Fruit fly (Drosophila melanogaster): Measurements from ENCODE around the gene CG10431.

- TF ChIP-seq Met (GFP tag; optimal IDR thresholded peaks at IDR 0.05) (no peak), CG6276 (GFP tag; optimal IDR thresholded peaks at IDR 0.05) (no peak), CG8632 (GFP tag; optimal IDR thresholded peaks at IDR 0.05) (no peak), Hr38 (GFP tag; optimal IDR thresholded peaks at IDR 0.05) (no peak), svp (GFP tag) (no peak), CG4318 (GFP tag; optimal IDR thresholded peaks at IDR 0.05) (no peak), topi (GFP tag; optimal IDR thresholded peaks at IDR 0.05) (no peak), CG6854 (GFP tag; optimal IDR thresholded peaks at IDR 0.05) (no peak)
Measured at dm6 chr2L:18925956-18926355, 48.6 kb upstream of the CG10431 start.

Data from whole organism, prepupa.